Worm (Caenorhabditis elegans) whole organism, L3 larva: Measurements from ENCODE around the gene his-71.

Experiments
- R02D3.7 ChIP-seq: fragments of 150-350 bp; optimal IDR thresholded peaks from 2 replicates; lab custom pipeline; 2014; ENCODE audit warnings: missing biosample characterization, missing genetic modification characterization
- ZK546.5 ChIP-seq: sonication (generic microtip); optimal IDR thresholded peaks from 2 replicates; lab custom pipeline; 2017; ENCODE audit warnings: missing biosample characterization, missing genetic modification characterization
- aly-2 ChIP-seq: fragments of 150-350 bp; optimal IDR thresholded peaks from 2 replicates; lab custom pipeline; 2014; ENCODE audit warnings: missing biosample characterization, missing genetic modification characterization
- ama-1 ChIP-seq: fragments of 150-350 bp; optimal IDR thresholded peaks from 2 replicates; lab custom pipeline; 2018
- ceh-28 ChIP-seq: fragments of 150-350 bp; optimal IDR thresholded peaks from 2 replicates; lab custom pipeline; 2014; ENCODE audit warnings: missing biosample characterization, missing genetic modification reagents, missing genetic modification characterization
- ceh-82 ChIP-seq: fragments of 150-350 bp; optimal IDR thresholded peaks from 2 replicates; lab custom pipeline; 2014; ENCODE audit warnings: missing biosample characterization, missing genetic modification characterization
- ceh-9 ChIP-seq: sonication (generic microtip); optimal IDR thresholded peaks from 2 replicates; lab custom pipeline; 2018; ENCODE audit warnings: missing biosample characterization, missing genetic modification characterization
- daf-12 ChIP-seq: fragments of 150-350 bp; optimal IDR thresholded peaks from 2 replicates; lab custom pipeline; 2014; ENCODE audit warnings: missing biosample characterization, missing genetic modification reagents, missing genetic modification characterization
- egl-27 ChIP-seq: sonication (generic microtip); optimal IDR thresholded peaks from 4 replicates; lab custom pipeline; 2017; ENCODE audit warnings: missing biosample characterization, missing genetic modification reagents, missing genetic modification characterization
- egl-5 ChIP-seq: fragments of 150-350 bp; optimal IDR thresholded peaks from 2 replicates; lab custom pipeline; 2017; ENCODE audit warnings: missing biosample characterization, missing genetic modification reagents, missing genetic modification characterization, inconsistent platforms
- elt-1 ChIP-seq: fragments of 150-350 bp; optimal IDR thresholded peaks from 2 replicates; lab custom pipeline; 2014; ENCODE audit warnings: missing biosample characterization, missing genetic modification characterization
- elt-2 ChIP-seq: sonication (generic microtip); optimal IDR thresholded peaks from 2 replicates; lab custom pipeline; 2016; ENCODE audit warnings: missing genetic modification reagents, mild to moderate bottlenecking, missing genetic modification characterization, missing compliant biosample characterization
- elt-3 ChIP-seq, 3 experiments: fragments of 150-350 bp in 1 of 3; sonication (generic microtip) in 2 of 3; optimal IDR thresholded peaks; 2 replicates in 2 of 3; 4 replicates in 1 of 3; lab custom pipeline; 2014 to 2017; ENCODE audit warnings: missing biosample characterization in 3 of 3, missing genetic modification characterization in 3 of 3
- fkh-10 ChIP-seq: sonication (generic microtip); optimal IDR thresholded peaks from 2 replicates; lab custom pipeline; 2017; ENCODE audit warnings: missing biosample characterization, missing genetic modification reagents, missing genetic modification characterization
- fkh-2 ChIP-seq: fragments of 150-350 bp; optimal IDR thresholded peaks from 2 replicates; lab custom pipeline; 2014; ENCODE audit warnings: missing biosample characterization, missing genetic modification reagents, missing genetic modification characterization
- fos-1 ChIP-seq: fragments of 150-350 bp; optimal IDR thresholded peaks from 2 replicates; lab custom pipeline; 2014; ENCODE audit warnings: missing biosample characterization, missing genetic modification characterization
- hmg-11 ChIP-seq: sonication (generic microtip); optimal IDR thresholded peaks from 2 replicates; lab custom pipeline; 2016; ENCODE audit warnings: missing genetic modification characterization, missing compliant biosample characterization
- jun-1 ChIP-seq: fragments of 150-350 bp; optimal IDR thresholded peaks from 2 replicates; lab custom pipeline; 2014; ENCODE audit warnings: missing biosample characterization, missing genetic modification reagents, missing genetic modification characterization
- lin-15B ChIP-seq: fragments of 150-350 bp; optimal IDR thresholded peaks from 2 replicates; lab custom pipeline; 2014; ENCODE audit warnings: missing biosample characterization, missing genetic modification characterization
- lin-39 ChIP-seq: fragments of 150-350 bp; optimal IDR thresholded peaks from 2 replicates; lab custom pipeline; 2018; ENCODE audit warnings: missing biosample characterization, missing genetic modification reagents, missing genetic modification characterization
- mdl-1 ChIP-seq: fragments of 150-350 bp; optimal IDR thresholded peaks from 2 replicates; lab custom pipeline; 2014; ENCODE audit warnings: missing biosample characterization, missing genetic modification characterization
- mml-1 ChIP-seq: fragments of 150-350 bp; sonication (generic microtip); optimal IDR thresholded peaks from 3 replicates; lab custom pipeline; 2014; ENCODE audit warnings: missing biosample characterization, missing genetic modification characterization
- nfya-1 ChIP-seq: sonication (generic microtip); optimal IDR thresholded peaks from 2 replicates; lab custom pipeline; 2017; ENCODE audit warnings: missing genetic modification characterization, mild to moderate bottlenecking, missing compliant biosample characterization, antibody characterized with exemption, moderate library complexity; ENCODE audit not compliant: insufficient read depth
- nhr-11 ChIP-seq: fragments of 150-350 bp; optimal IDR thresholded peaks from 2 replicates; lab custom pipeline; 2014; ENCODE audit warnings: missing biosample characterization, missing genetic modification characterization
- nhr-12 ChIP-seq: fragments of 150-350 bp; optimal IDR thresholded peaks from 2 replicates; lab custom pipeline; 2014; ENCODE audit warnings: missing biosample characterization, missing genetic modification characterization
- nhr-23 ChIP-seq: fragments of 150-350 bp; optimal IDR thresholded peaks from 2 replicates; lab custom pipeline; 2014; ENCODE audit warnings: missing biosample characterization, missing genetic modification reagents, missing genetic modification characterization
- nhr-237 ChIP-seq: fragments of 150-350 bp; optimal IDR thresholded peaks from 2 replicates; lab custom pipeline; 2014; ENCODE audit warnings: missing biosample characterization, missing genetic modification characterization
- nhr-25 ChIP-seq: sonication (generic microtip); optimal IDR thresholded peaks from 2 replicates; lab custom pipeline; 2017; ENCODE audit warnings: missing biosample characterization, missing genetic modification characterization
- nhr-28 ChIP-seq: fragments of 150-350 bp; optimal IDR thresholded peaks from 2 replicates; lab custom pipeline; 2014; ENCODE audit warnings: missing biosample characterization, missing genetic modification characterization
- nhr-43 ChIP-seq: sonication (generic microtip); optimal IDR thresholded peaks from 2 replicates; lab custom pipeline; 2016; ENCODE audit warnings: mild to moderate bottlenecking, missing genetic modification characterization, missing compliant biosample characterization; ENCODE audit not compliant: poor library complexity, severe bottlenecking
- nhr-76 ChIP-seq: fragments of 150-350 bp; sonication (generic microtip); optimal IDR thresholded peaks from 5 replicates; lab custom pipeline; 2014; ENCODE audit warnings: missing biosample characterization, missing genetic modification characterization
- nhr-77 ChIP-seq: fragments of 150-350 bp; optimal IDR thresholded peaks from 2 replicates; lab custom pipeline; 2014; ENCODE audit warnings: missing biosample characterization, missing genetic modification characterization
- pha-4 ChIP-seq: fragments of 150-350 bp; optimal IDR thresholded peaks from 2 replicates; lab custom pipeline; 2014; ENCODE audit warnings: missing biosample characterization, missing genetic modification reagents, missing genetic modification characterization
- pqm-1 ChIP-seq: fragments of 150-350 bp; optimal IDR thresholded peaks from 2 replicates; lab custom pipeline; 2017; ENCODE audit warnings: missing biosample characterization, missing genetic modification characterization, inconsistent platforms
- sea-2 ChIP-seq: fragments of 150-350 bp; sonication (generic microtip); optimal IDR thresholded peaks from 4 replicates; lab custom pipeline; 2014; ENCODE audit warnings: missing biosample characterization, missing genetic modification reagents, missing genetic modification characterization
- snpc-4 ChIP-seq: fragments of 150-350 bp; optimal IDR thresholded peaks from 2 replicates; lab custom pipeline; 2014; ENCODE audit warnings: missing biosample characterization, missing genetic modification characterization
- tbx-2 ChIP-seq: sonication (generic microtip); optimal IDR thresholded peaks from 2 replicates; lab custom pipeline; 2016; ENCODE audit warnings: mild to moderate bottlenecking, missing genetic modification characterization, missing compliant biosample characterization
- unc-62 ChIP-seq: fragments of 150-350 bp; sonication (generic microtip); optimal IDR thresholded peaks from 4 replicates; lab custom pipeline; 2014; ENCODE audit warnings: missing biosample characterization, missing genetic modification reagents, missing genetic modification characterization
- zag-1 ChIP-seq: fragments of 150-350 bp; optimal IDR thresholded peaks from 2 replicates; lab custom pipeline; 2014; ENCODE audit warnings: missing biosample characterization, missing genetic modification characterization
- ztf-11 ChIP-seq: fragments of 150-350 bp; optimal IDR thresholded peaks from 2 replicates; lab custom pipeline; 2014; ENCODE audit warnings: missing biosample characterization, missing genetic modification characterization
- ztf-4 ChIP-seq: fragments of 150-350 bp; optimal IDR thresholded peaks from 2 replicates; lab custom pipeline; 2014; ENCODE audit warnings: missing biosample characterization, missing genetic modification characterization

Gene his-71

ce11 chrX:7951578-7951977, 30.3 kb downstream of the his-71 start (continued):
- TF ChIP-seq sea-2 (GFP tag; lab: Kevin White, UChicago) (no peak), mml-1 (tag; lab: Kevin White, UChicago) (no peak), daf-12 (tag; lab: Kevin White, UChicago) (no peak), mdl-1 (tag; lab: Kevin White, UChicago) (peak; percentile 40), hmg-11 (peak; percentile 71), ceh-28 (tag; lab: Kevin White, UChicago) (peak; percentile 64), jun-1 (tag; lab: Kevin White, UChicago) (peak; percentile 81), tbx-2 (peak; percentile 75), aly-2 (no peak), ztf-4 (tag; lab: Kevin White, UChicago) (no peak), nhr-25 (no peak), elt-3 (tag; optimal IDR thresholded peaks at IDR 0.05; lab: Kevin White, UChicago) (no peak)

DNA sequence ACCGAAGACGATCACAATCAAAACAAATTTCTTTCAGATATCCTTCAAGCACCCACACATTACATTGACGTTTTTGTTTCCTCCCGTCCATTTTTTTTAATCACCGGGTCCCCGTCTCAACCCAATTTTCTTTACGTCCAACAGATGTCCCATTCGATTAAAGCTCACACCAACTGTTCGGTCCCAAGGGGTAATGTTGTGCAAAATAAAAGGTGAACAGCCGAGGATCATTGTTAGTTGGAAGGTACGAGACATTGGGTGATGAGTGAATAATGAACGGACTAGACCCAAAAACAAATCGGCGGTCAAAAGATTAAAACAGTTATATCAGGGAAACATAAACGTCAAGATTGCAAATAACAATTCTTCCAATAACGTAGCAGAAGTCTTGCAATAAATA, 36.4 kb downstream of the his-71 start:
- TF ChIP-seq egl-5 (tag; lab: Kevin White, UChicago) (peak; percentile 69), pha-4 (tag; lab: Kevin White, UChicago) (no peak)

ce11 chrX:7944999-7945398, 36.9 kb downstream of the his-71 start, which contains the start of gene tnt-3:
Gene tnt-3 (minus strand): TSS chrX:7945099.
- no peak for TF ChIP-seq hmg-11
- TF ChIP-seq nhr-23 (tag; lab: Kevin White, UChicago) = no peak
- no peak for TF ChIP-seq nhr-237 (tag; lab: Kevin White, UChicago)
- no peak for TF ChIP-seq zag-1
- no peak for TF ChIP-seq nhr-11
- no peak for TF ChIP-seq nfya-1 (tag; lab: Kevin White, UChicago)
- no peak for TF ChIP-seq ceh-9
- TF ChIP-seq lin-15B (tag; lab: Kevin White, UChicago) = no peak
- no peak for TF ChIP-seq ZK546.5 (tag; lab: Kevin White, UChicago)
- no peak for TF ChIP-seq ceh-28 (tag; lab: Kevin White, UChicago)
- no peak for TF ChIP-seq daf-12 (tag; lab: Kevin White, UChicago)
- TF ChIP-seq nhr-12 (tag; lab: Kevin White, UChicago) = no peak
- TF ChIP-seq egl-5 (tag; lab: Kevin White, UChicago) = no peak
- TF ChIP-seq, all 47 proteins: peak for 0

- TF ChIP-seq nhr-43 (tag; lab: Kevin White, UChicago) = no peak
- no peak for TF ChIP-seq ceh-82 (tag; lab: Kevin White, UChicago)
- no peak for TF ChIP-seq tbx-2
- TF ChIP-seq ama-1 (lab: Kevin White, UChicago) = no peak
- no peak for TF ChIP-seq egl-27 (tag; lab: Kevin White, UChicago)
- no peak for TF ChIP-seq sea-2 (GFP tag; lab: Kevin White, UChicago)
- no peak for TF ChIP-seq nhr-76 (tag; lab: Kevin White, UChicago)
- no peak for TF ChIP-seq elt-1 (tag; lab: Kevin White, UChicago)
- no peak for TF ChIP-seq unc-62 (GFP tag; lab: Kevin White, UChicago)
- no peak for TF ChIP-seq nhr-77 (tag; lab: Kevin White, UChicago)
- TF ChIP-seq pqm-1 (tag; lab: Kevin White, UChicago) = no peak
- no peak for TF ChIP-seq nhr-23 (tag; lab: Kevin White, UChicago)
- no peak for TF ChIP-seq fos-1 (tag; lab: Kevin White, UChicago)
- TF ChIP-seq mml-1 (tag; lab: Kevin White, UChicago) = no peak
- no peak for TF ChIP-seq elt-3 (tag; optimal IDR thresholded peaks at IDR 0.05; lab: Kevin White, UChicago)
- no peak for TF ChIP-seq nhr-11
- no peak for TF ChIP-seq ztf-11 (tag; lab: Kevin White, UChicago)
- no peak for TF ChIP-seq lin-39
- no peak for TF ChIP-seq R02D3.7 (tag; lab: Kevin White, UChicago)
- no peak for TF ChIP-seq aly-2
These were observed 39.2 kb downstream of the his-71 start for ce11 chrX:7942675-7943074.

DNA sequence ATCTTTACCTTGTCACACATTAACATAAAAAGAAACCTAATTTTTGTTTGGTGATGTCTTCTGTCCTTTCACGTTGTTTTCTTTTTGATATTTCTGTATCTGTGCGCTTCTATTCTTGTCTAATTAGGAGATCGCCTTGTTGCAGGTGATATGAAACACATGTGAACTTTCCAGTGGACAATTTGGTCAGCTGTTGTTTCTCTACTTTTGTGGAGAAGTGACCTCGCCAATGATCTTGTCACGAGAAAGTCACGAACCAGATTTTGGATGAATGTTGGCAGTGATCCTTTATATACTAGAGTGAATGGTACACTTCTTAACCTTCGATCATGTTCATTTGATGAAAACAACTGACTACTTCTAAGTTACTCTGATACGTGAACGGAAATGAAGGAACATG, 49.4 kb downstream of the his-71 start:
- TF ChIP-seq nhr-77 (tag; lab: Kevin White, UChicago) (no peak), elt-2 (tag; lab: Kevin White, UChicago) (no peak), hmg-11 (no peak), nhr-23 (tag; lab: Kevin White, UChicago) (no peak), fkh-2 (tag; lab: Kevin White, UChicago) (no peak), ztf-4 (tag; lab: Kevin White, UChicago) (no peak), lin-39 (no peak), fkh-10 (GFP tag; lab: Kevin White, UChicago) (no peak), snpc-4 (tag; lab: Kevin White, UChicago) (no peak), nhr-28 (no peak), ama-1 (lab: Kevin White, UChicago) (no peak)
